Fruit fly (Drosophila melanogaster) whole organism, prepupa: ENCODE data around the gene CG13616.

Experiments
- CG10631 ChIP-seq: fragments of 200-800 bp; sonication (Bioruptor generic); optimal IDR thresholded peaks from 2 replicates; lab custom pipeline; 2016; ENCODE audit warnings: missing biosample characterization, missing genetic modification characterization
- CG10669 ChIP-seq: fragments of 200-800 bp; sonication (Bioruptor generic); optimal IDR thresholded peaks from 3 replicates; lab custom pipeline; 2018; ENCODE audit warnings: missing biosample characterization, mild to moderate bottlenecking, missing genetic modification characterization, moderate library complexity
- CG11294 ChIP-seq: fragments of 200-800 bp; sonication (Bioruptor generic); IDR thresholded peaks from 2 replicates; pipeline ENCODE4 v1.3.6; 2022; ENCODE audit warnings: missing biosample characterization, missing genetic modification characterization
- CG1621 ChIP-seq: fragments of 200-800 bp; sonication (Bioruptor generic); optimal IDR thresholded peaks from 3 replicates; lab custom pipeline; 2018; ENCODE audit warnings: missing biosample characterization, mild to moderate bottlenecking, missing genetic modification characterization
- CG16779 ChIP-seq: fragments of 200-800 bp; sonication (Bioruptor generic); optimal IDR thresholded peaks from 3 replicates; lab custom pipeline; 2017; ENCODE audit warnings: missing biosample characterization, mild to moderate bottlenecking, missing genetic modification characterization
- CG3032 ChIP-seq: fragments of 200-800 bp; optimal IDR thresholded peaks from 2 replicates; lab custom pipeline; 2019; ENCODE audit warnings: missing biosample characterization, mild to moderate bottlenecking, missing genetic modification characterization, moderate library complexity
- CG31627 ChIP-seq: fragments of 200-800 bp; sonication (Bioruptor generic); optimal IDR thresholded peaks from 3 replicates; lab custom pipeline; 2016; ENCODE audit warnings: missing biosample characterization, missing genetic modification characterization
- CG32006 ChIP-seq: fragments of 200-800 bp; sonication (Bioruptor generic); optimal IDR thresholded peaks from 3 replicates; lab custom pipeline; 2017; ENCODE audit warnings: missing biosample characterization, mild to moderate bottlenecking, missing genetic modification characterization
- CG6163 ChIP-seq: fragments of 200-800 bp; sonication (Bioruptor generic); IDR thresholded peaks from 3 replicates; pipeline ENCODE4 v1.3.6; 2022; ENCODE audit warnings: missing biosample characterization, missing genetic modification characterization
- CG6276 ChIP-seq: fragments of 200-800 bp; sonication (Bioruptor generic); optimal IDR thresholded peaks from 2 replicates; lab custom pipeline; 2017; ENCODE audit warnings: missing biosample characterization, mild to moderate bottlenecking, missing genetic modification characterization
- CG6792 ChIP-seq: fragments of 200-800 bp; sonication (Bioruptor generic); optimal IDR thresholded peaks from 3 replicates; lab custom pipeline; 2016; ENCODE audit warnings: missing biosample characterization, missing genetic modification characterization
- CG6808 ChIP-seq: fragments of 200-800 bp; sonication (Bioruptor generic); optimal IDR thresholded peaks from 3 replicates; lab custom pipeline; 2017; ENCODE audit warnings: missing biosample characterization, missing genetic modification characterization, mild to moderate bottlenecking, moderate library complexity, missing genetic modification reagents
- CG6854 ChIP-seq: fragments of 200-800 bp; sonication (Bioruptor generic); optimal IDR thresholded peaks from 2 replicates; lab custom pipeline; 2017; ENCODE audit warnings: missing biosample characterization, mild to moderate bottlenecking, missing genetic modification characterization
- CG8119 ChIP-seq: fragments of 200-800 bp; sonication (Bioruptor generic); IDR thresholded peaks from 3 replicates; pipeline ENCODE4 v1.3.6; 2022; ENCODE audit warnings: missing biosample characterization, missing genetic modification characterization
- CG9139 ChIP-seq: fragments of 200-800 bp; sonication (Bioruptor generic); optimal IDR thresholded peaks from 3 replicates; lab custom pipeline; 2017; ENCODE audit warnings: missing biosample characterization, mild to moderate bottlenecking, missing genetic modification characterization
- Eip75B ChIP-seq: fragments of 200-800 bp; sonication (Bioruptor generic); optimal IDR thresholded peaks from 3 replicates; lab custom pipeline; 2016; ENCODE audit warnings: missing biosample characterization, missing genetic modification characterization
- Eip78C ChIP-seq: fragments of 200-800 bp; sonication (Bioruptor generic); peaks from one replicate; lab custom pipeline; 2016; ENCODE audit warnings: missing biosample characterization, missing genetic modification characterization
- Eip93F ChIP-seq: fragments of 200-800 bp; sonication (Bioruptor generic); optimal IDR thresholded peaks from 2 replicates; lab custom pipeline; 2016; ENCODE audit warnings: missing biosample characterization, mild to moderate bottlenecking, missing genetic modification characterization
- Ets21C ChIP-seq: fragments of 200-800 bp; sonication (Bioruptor generic); optimal IDR thresholded peaks from 3 replicates; lab custom pipeline; 2016; ENCODE audit warnings: missing biosample characterization, missing genetic modification characterization
- Gug ChIP-seq: fragments of 200-800 bp; sonication (Bioruptor generic); IDR thresholded peaks from 2 replicates; pipeline ENCODE4 v1.3.6; 2022; ENCODE audit warnings: missing biosample characterization, missing genetic modification characterization
- Hr38 ChIP-seq: sonication (Bioruptor generic); optimal IDR thresholded peaks from 2 replicates; lab custom pipeline; 2016; ENCODE audit warnings: missing biosample characterization, missing genetic modification characterization
- Hr4 ChIP-seq: fragments of 200-800 bp; sonication (Bioruptor generic); optimal IDR thresholded peaks from 3 replicates; lab custom pipeline; 2016; ENCODE audit warnings: missing biosample characterization, missing genetic modification characterization
- Lpt ChIP-seq: fragments of 200-800 bp; sonication (Bioruptor generic); optimal IDR thresholded peaks from 3 replicates; lab custom pipeline; 2016; ENCODE audit warnings: missing biosample characterization, missing genetic modification characterization
- OdsH ChIP-seq: fragments of 200-800 bp; sonication (Bioruptor generic); optimal IDR thresholded peaks from 3 replicates; lab custom pipeline; 2016; ENCODE audit warnings: missing biosample characterization, missing genetic modification characterization
- Smox ChIP-seq: fragments of 200-800 bp; sonication (Bioruptor generic); optimal IDR thresholded peaks from 3 replicates; lab custom pipeline; 2016; ENCODE audit warnings: missing biosample characterization, missing genetic modification characterization
- Sox102F ChIP-seq: fragments of 200-800 bp; sonication (Bioruptor generic); optimal IDR thresholded peaks from 2 replicates; lab custom pipeline; 2016; ENCODE audit warnings: missing biosample characterization, mild to moderate bottlenecking, missing genetic modification characterization
- Sox15 ChIP-seq: fragments of 200-800 bp; sonication (Bioruptor generic); optimal IDR thresholded peaks from 3 replicates; lab custom pipeline; 2016; ENCODE audit warnings: missing biosample characterization, missing genetic modification characterization
- cyc ChIP-seq: fragments of 200-800 bp; sonication (Bioruptor generic); optimal IDR thresholded peaks from 3 replicates; lab custom pipeline; 2016; ENCODE audit warnings: missing biosample characterization, missing genetic modification characterization
- eg ChIP-seq: fragments of 200-800 bp; sonication (Bioruptor generic); IDR thresholded peaks from 3 replicates; pipeline ENCODE4 v1.3.6; 2022; ENCODE audit warnings: missing biosample characterization, missing genetic modification characterization
- fd59A ChIP-seq: fragments of 200-800 bp; sonication (Bioruptor generic); optimal IDR thresholded peaks from 2 replicates; lab custom pipeline; 2017; ENCODE audit warnings: missing biosample characterization, mild to moderate bottlenecking, missing genetic modification characterization, missing genetic modification reagents
- fd85E ChIP-seq: fragments of 200-800 bp; sonication (Bioruptor generic); optimal IDR thresholded peaks from 3 replicates; lab custom pipeline; 2016; ENCODE audit warnings: missing biosample characterization, missing genetic modification characterization
- lz ChIP-seq: fragments of 200-800 bp; sonication (Bioruptor generic); optimal IDR thresholded peaks from 3 replicates; lab custom pipeline; 2016; ENCODE audit warnings: missing biosample characterization, missing genetic modification characterization
- net ChIP-seq: fragments of 200-800 bp; sonication (Bioruptor generic); optimal IDR thresholded peaks from 3 replicates; lab custom pipeline; 2016; ENCODE audit warnings: missing biosample characterization, missing genetic modification characterization
- pdm3 ChIP-seq: fragments of 200-800 bp; sonication (Bioruptor generic); optimal IDR thresholded peaks from 3 replicates; lab custom pipeline; 2016; ENCODE audit warnings: missing biosample characterization, missing genetic modification characterization
- salr ChIP-seq, 2 experiments: fragments of 200-800 bp; sonication (Bioruptor generic); optimal IDR thresholded peaks; 3 replicates each; lab custom pipeline; 2016 to 2018; ENCODE audit warnings: missing biosample characterization in 2 of 2, missing genetic modification characterization in 2 of 2, mild to moderate bottlenecking in 1 of 2
- svp ChIP-seq: fragments of 200-800 bp; sonication (Bioruptor generic); peaks from one replicate; lab custom pipeline; 2016; ENCODE audit warnings: missing biosample characterization, missing genetic modification characterization
- topi ChIP-seq: fragments of 200-800 bp; sonication (Bioruptor generic); optimal IDR thresholded peaks from 3 replicates; lab custom pipeline; 2016; ENCODE audit warnings: missing biosample characterization, missing genetic modification characterization
- vri ChIP-seq: fragments of 200-800 bp; sonication (Bioruptor generic); optimal IDR thresholded peaks from 3 replicates; lab custom pipeline; 2016; ENCODE audit warnings: missing biosample characterization, mild to moderate bottlenecking, missing genetic modification characterization

Gene CG13616

DNA sequence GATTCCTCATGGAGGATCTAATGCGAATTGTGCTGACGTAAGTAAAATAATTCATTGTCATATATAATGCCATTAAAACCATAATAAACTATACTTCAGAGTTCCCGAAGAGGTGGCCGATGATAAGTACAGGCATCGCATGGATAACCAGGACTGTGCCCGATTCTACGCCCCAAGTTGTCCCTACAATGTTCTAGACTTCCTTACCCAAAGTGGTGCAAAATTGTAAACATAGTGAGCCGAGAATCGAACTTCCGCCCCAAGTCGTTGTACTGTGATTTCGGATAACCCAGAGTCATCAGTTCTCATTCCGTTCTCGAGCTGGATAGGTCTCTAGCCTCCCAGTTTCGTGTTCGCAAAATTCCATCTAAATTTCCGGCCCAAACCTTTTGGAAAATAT, 29.9 kb upstream of the CG13616 start, which contains the start of gene CG33340:
CG33340 (plus strand) TSS at position 301 of the 400 bp plus-strand sequence.
- TF ChIP-seq CG9139 (GFP tag; lab: Kevin White, UChicago) (no peak), CG6276 (GFP tag; lab: Kevin White, UChicago) (no peak), vri (GFP tag; lab: Kevin White, UChicago) (no peak), net (GFP tag; lab: Kevin White, UChicago) (no peak), fd85E (no peak), Hr4 (no peak), CG6808 (GFP tag; lab: Kevin White, UChicago) (no peak), CG16779 (tag; lab: Kevin White, UChicago) (no peak), CG8119 (no peak), CG10669 (GFP tag; lab: Kevin White, UChicago) (no peak), pdm3 (no peak), CG32006 (GFP tag; lab: Kevin White, UChicago) (no peak), CG10631 (GFP tag; lab: Kevin White, UChicago) (no peak), Hr38 (GFP tag; lab: Kevin White, UChicago) (no peak), fd59A (GFP tag; lab: Kevin White, UChicago) (no peak), svp (no peak), eg (GFP tag; lab: Robert Waterston, UW) (no peak), salr (GFP tag; optimal IDR thresholded peaks at IDR 0.05; lab: Kevin White, UChicago) (no peak), Eip93F (GFP tag; lab: Kevin White, UChicago) (no peak), CG6163 (GFP tag; lab: Robert Waterston, UW) (no peak)

DNA sequence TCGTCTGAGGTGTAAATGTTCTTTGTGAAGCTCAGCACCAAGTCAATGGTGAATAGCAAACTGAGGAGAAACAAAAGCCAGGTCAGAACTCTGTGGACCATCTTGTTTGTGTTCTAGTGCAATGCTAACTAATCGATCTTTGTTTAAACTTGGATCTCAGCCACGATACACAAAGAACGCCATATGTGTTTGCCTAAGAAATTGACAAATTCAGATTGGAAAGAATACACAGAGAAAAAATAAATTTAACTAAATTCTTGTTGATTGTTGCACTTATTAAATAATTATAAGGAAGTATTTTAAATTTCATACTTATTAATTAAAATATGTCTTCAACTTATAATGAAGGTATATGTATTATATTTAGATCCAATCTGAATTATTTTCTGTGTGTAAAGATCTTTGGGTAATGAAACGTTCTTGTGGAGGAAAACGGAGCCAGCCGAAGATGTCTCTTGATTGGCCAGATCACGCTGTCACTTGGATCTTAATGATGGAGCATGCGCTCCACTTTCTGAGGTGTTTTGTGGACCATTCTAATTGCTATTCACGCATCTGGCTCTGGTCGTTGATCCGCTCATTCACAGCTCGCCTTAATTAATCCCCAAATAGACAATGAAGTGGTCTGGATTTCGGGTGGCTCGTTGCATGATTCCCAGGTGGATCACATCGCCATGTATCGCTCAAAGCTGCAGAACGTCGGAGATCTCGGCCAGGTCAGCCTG, 27.6 kb upstream of the CG13616 start, which contains the start of the genes CG17784 and CG13613:
CG17784 (minus strand) TSS at position 101 of the 725 bp plus-strand sequence.
CG13613 (plus strand) TSS at position 675 of the 725 bp plus-strand sequence.
- TF ChIP-seq pdm3 = no peak
- no peak for TF ChIP-seq CG8119

DNA sequence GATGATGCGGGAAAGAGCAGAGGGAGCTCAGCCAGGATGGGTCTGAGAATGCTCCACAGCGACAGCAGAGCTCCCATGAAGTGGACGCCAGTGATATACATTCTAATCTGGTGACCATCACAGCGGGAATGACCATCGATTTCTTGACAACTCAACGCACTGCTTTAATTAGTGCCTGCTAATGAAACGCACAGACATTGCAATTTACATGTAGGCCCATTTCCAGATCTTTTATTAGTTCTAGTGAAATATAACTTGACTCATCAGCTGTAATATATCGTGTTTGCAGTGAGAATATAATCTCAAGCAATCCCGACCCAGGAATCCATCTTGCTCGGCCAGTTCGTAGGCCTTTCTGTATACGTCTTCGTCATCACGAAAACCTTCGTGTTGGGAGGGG, 25.6 kb upstream of the CG13616 start, which contains the start of gene CG42811:
CG42811 (minus strand) TSS at position 101 of the 400 bp plus-strand sequence.
- no peak for TF ChIP-seq Sox102F (GFP tag; lab: Kevin White, UChicago)
- no peak for TF ChIP-seq CG16779 (tag; lab: Kevin White, UChicago)
- TF ChIP-seq CG6792 = no peak
- no peak for TF ChIP-seq cyc (GFP tag; lab: Kevin White, UChicago)
- no peak for TF ChIP-seq Ets21C
- no peak for TF ChIP-seq Eip93F (GFP tag; lab: Kevin White, UChicago)
- no peak for TF ChIP-seq Hr38 (GFP tag; lab: Kevin White, UChicago)
- TF ChIP-seq Smox (GFP tag; lab: Kevin White, UChicago) = no peak
- no peak for TF ChIP-seq CG11294 (GFP tag; lab: Robert Waterston, UW)
- no peak for TF ChIP-seq net (GFP tag; lab: Kevin White, UChicago)
- TF ChIP-seq Sox15 (GFP tag; lab: Kevin White, UChicago) = no peak
- no peak for TF ChIP-seq OdsH
- TF ChIP-seq topi (GFP tag; lab: Kevin White, UChicago) = no peak

DNA sequence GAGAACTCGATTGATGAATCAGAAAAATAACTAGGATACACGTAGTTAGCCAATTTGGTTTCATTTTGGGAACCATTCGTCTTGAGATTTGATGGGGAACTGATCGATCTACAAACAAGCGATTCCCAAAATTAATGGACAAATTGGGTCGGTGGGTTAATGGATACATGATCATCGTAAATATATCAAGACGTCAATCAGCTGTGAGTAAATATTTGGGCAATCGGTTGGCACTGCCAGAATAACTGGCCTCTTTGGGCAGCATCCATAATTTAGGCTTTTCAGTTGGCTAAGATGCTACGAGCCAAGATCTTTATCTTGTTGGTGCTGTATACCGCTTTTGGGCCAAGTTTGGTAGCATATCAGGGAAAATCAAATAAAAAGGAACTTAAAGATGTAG, 24.6 kb upstream of the CG13616 start, which contains the start of the genes CG42812 and CG33341:
CG42812 (minus strand) TSS at position 101 of the 400 bp plus-strand sequence.
CG33341 (plus strand) TSS at position 295 of the 400 bp plus-strand sequence.
- TF ChIP-seq topi (GFP tag; lab: Kevin White, UChicago) (no peak), CG3032 (no peak), Ets21C (no peak), svp (peak; percentile 20), Hr38 (GFP tag; lab: Kevin White, UChicago) (no peak), vri (GFP tag; lab: Kevin White, UChicago) (no peak)

DNA sequence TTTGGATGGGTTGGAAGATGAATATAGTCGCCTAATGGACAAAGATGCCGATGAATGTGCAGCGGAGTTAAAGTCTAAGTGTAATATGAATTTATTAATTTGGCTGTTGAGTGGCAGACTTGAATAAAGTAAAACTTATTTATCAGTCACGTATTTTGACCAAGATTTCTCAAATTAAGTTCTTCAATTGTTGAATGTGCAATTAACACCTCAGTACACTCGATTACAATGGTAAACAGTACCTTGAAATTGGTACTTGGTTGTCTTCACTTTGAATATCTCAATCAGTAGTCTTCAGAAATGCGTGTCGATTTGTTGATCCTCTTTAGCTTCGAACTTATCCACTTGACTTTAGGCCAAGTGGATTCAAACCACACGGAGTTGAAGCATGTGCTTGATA, 23.4 kb upstream of the CG13616 start, which contains the start of gene CG13614:
CG13614 (plus strand) TSS at position 301 of the 400 bp plus-strand sequence.
- TF ChIP-seq CG10631 (GFP tag; lab: Kevin White, UChicago) = no peak
- no peak for TF ChIP-seq Gug (GFP tag; lab: Robert Waterston, UW)
- no peak for TF ChIP-seq Eip93F (GFP tag; lab: Kevin White, UChicago)
- no peak for TF ChIP-seq Eip75B
- TF ChIP-seq CG6854 (GFP tag; lab: Kevin White, UChicago) = no peak
- no peak for TF ChIP-seq Eip78C
- TF ChIP-seq CG31627 (GFP tag; lab: Kevin White, UChicago) = no peak
- no peak for TF ChIP-seq Lpt (GFP tag; lab: Kevin White, UChicago)
- no peak for TF ChIP-seq Hr4
- TF ChIP-seq lz (GFP tag; lab: Kevin White, UChicago) = no peak
- no peak for TF ChIP-seq CG1621 (tag; lab: Kevin White, UChicago)
